1 fruit fly cellular context compared by ENCODE assay signal in the genomic region with DNA sequence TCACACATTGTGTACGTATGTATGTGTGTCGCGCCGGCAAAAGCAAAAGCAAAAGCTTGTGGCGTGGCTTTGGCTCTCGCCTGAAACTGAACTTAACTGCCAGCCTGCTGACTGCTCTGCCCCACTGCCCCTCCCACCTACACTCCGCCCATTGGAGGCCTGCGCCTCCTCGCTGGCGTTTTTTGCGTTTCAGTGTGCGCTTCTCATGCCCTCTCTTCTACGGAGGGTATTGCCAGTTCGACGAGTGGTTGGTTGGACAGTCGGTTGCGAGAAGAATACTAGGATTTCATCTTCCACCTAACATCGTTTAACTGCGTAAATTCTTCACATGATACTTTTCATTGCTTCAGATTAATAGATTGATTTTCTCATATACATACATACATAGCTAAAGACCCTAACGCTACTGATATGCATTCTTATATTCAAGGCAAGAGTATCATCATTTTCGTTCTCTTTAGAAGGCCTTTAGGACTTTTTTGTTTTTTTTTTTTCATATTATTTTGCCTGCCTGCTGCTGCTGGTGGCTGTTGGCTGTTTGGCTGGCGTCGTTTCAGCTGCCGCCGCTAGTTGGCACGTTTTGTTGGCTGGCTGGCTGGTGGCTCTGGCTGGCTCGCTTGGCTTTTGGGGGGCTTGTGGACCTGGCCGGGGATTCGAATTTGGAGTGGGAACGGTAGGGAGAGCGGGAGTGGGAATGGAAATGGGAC.
A peak's percentile ranks its signal among the peaks of the same experiment; 100 is the strongest.
TF ChIP-seq lines count a peak whose summit lies in the region.

No protein-coding gene starts in this region.

TF ChIP-seq in whole organism, embryonic, 481 proteins besides CTCF, POLR2A, EP300 and RAD21 (continued from another document):
- TF ChIP-seq tgo (GFP tag; IDR thresholded peaks at IDR 0.05; lab: Robert Waterston, UW) (no peak; the same call in 1 of the 3 replicates), lmd (GFP tag; IDR thresholded peaks at IDR 0.05; lab: Robert Waterston, UW) (peak; percentile 68), CG1024 (GFP tag; IDR thresholded peaks at IDR 0.05; lab: Robert Waterston, UW) (no peak), Awh (GFP tag; IDR thresholded peaks at IDR 0.05; lab: Robert Waterston, UW) (no peak), Dp (GFP tag; optimal IDR thresholded peaks at IDR 0.05; lab: Kevin White, UChicago) (no peak), aop (GFP tag; IDR thresholded peaks at IDR 0.05; lab: Robert Waterston, UW) (no peak), ken (GFP tag; IDR thresholded peaks at IDR 0.05; lab: Robert Waterston, UW) (peak; percentile 57; the same call in 1 of the 3 replicates), CG2199 (GFP tag; IDR thresholded peaks at IDR 0.05; lab: Robert Waterston, UW) (no peak), trem (tag; optimal IDR thresholded peaks at IDR 0.05; lab: Kevin White, UChicago) (no peak), CG4854 (GFP tag; optimal IDR thresholded peaks at IDR 0.05; lab: Kevin White, UChicago) (no peak), ssp (GFP tag; IDR thresholded peaks at IDR 0.05; lab: Robert Waterston, UW) (peak; percentile 52), CG4820 (GFP tag; optimal IDR thresholded peaks at IDR 0.05; lab: Kevin White, UChicago) (no peak), Max (GFP tag; optimal IDR thresholded peaks at IDR 0.05; lab: Kevin White, UChicago) (no peak)
